Worm (Caenorhabditis elegans): ENCODE results near the gene C14E2.3.

C14E2.3 gene

ce11 chrX:1811436-1811835 lies at the start of gene C14E2.3:
Gene C14E2.3, minus strand, starts transcription at chrX:1811536.
- no peak for TF ChIP-seq T22C8.4 (GFP tag; IDR thresholded peaks at IDR 0.05)
- TF ChIP-seq cog-1 (tag; optimal IDR thresholded peaks at IDR 0.05), result no peak
- no peak for TF ChIP-seq ztf-29 (GFP tag; IDR thresholded peaks at IDR 0.05)
- TF ChIP-seq med-1 (GFP tag; optimal IDR thresholded peaks at IDR 0.05; ENCODE audit: insufficient read depth), result no peak

- TF ChIP-seq ztf-29 (GFP tag; IDR thresholded peaks at IDR 0.05), result no peak
- TF ChIP-seq tab-1 (GFP tag; IDR thresholded peaks at IDR 0.05), result no peak
- no peak for TF ChIP-seq T22C8.4 (GFP tag; IDR thresholded peaks at IDR 0.05)
- TF ChIP-seq cog-1 (tag; optimal IDR thresholded peaks at IDR 0.05), result no peak
- TF ChIP-seq ztf-23 (GFP tag; IDR thresholded peaks at IDR 0.05), result no peak
- TF ChIP-seq med-1 (GFP tag; optimal IDR thresholded peaks at IDR 0.05; ENCODE audit: insufficient read depth), result no peak
- TF ChIP-seq ref-1 (GFP tag; conservative IDR thresholded peaks at IDR 0.05), result no peak
Observed at ce11 chrX:1860422-1860821, 49.1 kb upstream of the C14E2.3 start, which contains the start of gene T26C11.8. Gene T26C11.8, plus strand, starts transcription at chrX:1860722.

ce11 chrX:1858616-1859015 lies 47.3 kb upstream of the C14E2.3 start:
- TF ChIP-seq cog-1 (tag; optimal IDR thresholded peaks at IDR 0.05) (peak; percentile 61), med-1 (GFP tag; optimal IDR thresholded peaks at IDR 0.05; ENCODE audit: insufficient read depth) (peak; percentile 69), ztf-23 (GFP tag; IDR thresholded peaks at IDR 0.05) (peak; percentile 90), klf-2 (GFP tag; conservative IDR thresholded peaks at IDR 0.05) (peak; percentile 79; the same call in 1 of the 2 replicates), T22C8.4 (GFP tag; IDR thresholded peaks at IDR 0.05) (peak; percentile 76), ref-1 (GFP tag; conservative IDR thresholded peaks at IDR 0.05) (peak; percentile 78), tab-1 (GFP tag; IDR thresholded peaks at IDR 0.05) (peak; percentile 92), ztf-29 (GFP tag; IDR thresholded peaks at IDR 0.05) (peak; percentile 88), flt-1 (GFP tag; IDR thresholded peaks at IDR 0.05) (peak; percentile 94)

DNA sequence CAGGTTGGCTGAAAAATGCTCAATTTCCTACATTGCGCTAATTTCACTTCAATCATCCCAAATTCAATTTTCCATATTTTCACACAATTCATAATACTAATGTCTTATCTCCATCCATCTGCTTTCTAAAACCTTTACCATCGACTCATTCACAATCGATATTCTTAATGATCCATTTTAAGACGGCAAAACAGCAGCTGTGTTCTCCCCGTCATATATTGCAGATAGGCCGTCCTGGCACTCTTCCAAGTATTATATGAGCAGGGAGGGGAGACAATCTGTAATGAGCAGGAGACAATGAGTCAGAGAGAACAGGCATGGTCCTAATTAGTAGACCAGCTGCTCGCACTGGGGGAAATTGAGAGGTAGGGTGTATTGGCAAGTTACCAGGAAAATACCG lies 46.4 kb upstream of the C14E2.3 start:
- TF ChIP-seq ztf-23 (GFP tag; IDR thresholded peaks at IDR 0.05) (no peak), ztf-29 (GFP tag; IDR thresholded peaks at IDR 0.05) (no peak), cog-1 (tag; optimal IDR thresholded peaks at IDR 0.05) (no peak), klf-2 (GFP tag; conservative IDR thresholded peaks at IDR 0.05) (no peak), ref-1 (GFP tag; conservative IDR thresholded peaks at IDR 0.05) (no peak), flt-1 (GFP tag; IDR thresholded peaks at IDR 0.05) (no peak), tab-1 (GFP tag; IDR thresholded peaks at IDR 0.05) (no peak), med-1 (GFP tag; optimal IDR thresholded peaks at IDR 0.05; ENCODE audit: insufficient read depth) (no peak), T22C8.4 (GFP tag; IDR thresholded peaks at IDR 0.05) (no peak)

- TF ChIP-seq flt-1 (GFP tag; IDR thresholded peaks at IDR 0.05) (peak; percentile 65; the same call in 1 of the 2 replicates), ztf-29 (GFP tag; IDR thresholded peaks at IDR 0.05) (no peak), ref-1 (GFP tag; conservative IDR thresholded peaks at IDR 0.05) (no peak), ztf-23 (GFP tag; IDR thresholded peaks at IDR 0.05) (peak; percentile 36; the same call in 1 of the 2 replicates), cog-1 (tag; optimal IDR thresholded peaks at IDR 0.05) (peak; percentile 40), klf-2 (GFP tag; conservative IDR thresholded peaks at IDR 0.05) (no peak), med-1 (GFP tag; optimal IDR thresholded peaks at IDR 0.05; ENCODE audit: insufficient read depth) (no peak), tab-1 (GFP tag; IDR thresholded peaks at IDR 0.05) (0 out of 2 replicates have a peak, but pooled peaks have one; percentile 56), T22C8.4 (GFP tag; IDR thresholded peaks at IDR 0.05) (no peak)
Observed at ce11 chrX:1856160-1856559, 44.8 kb upstream of the C14E2.3 start, which contains the start of gene ceh-39. Gene ceh-39, minus strand, starts transcription at chrX:1856172.

ce11 chrX:1853596-1853995 lies 42.3 kb upstream of the C14E2.3 start, which contains the start of gene T26C11.9:
Gene T26C11.9, minus strand, starts transcription at chrX:1853849.
- no peak for TF ChIP-seq klf-2 (GFP tag; conservative IDR thresholded peaks at IDR 0.05)
- TF ChIP-seq tab-1 (GFP tag; IDR thresholded peaks at IDR 0.05), result no peak
- no peak for TF ChIP-seq ztf-23 (GFP tag; IDR thresholded peaks at IDR 0.05)
- TF ChIP-seq ref-1 (GFP tag; conservative IDR thresholded peaks at IDR 0.05), result no peak
- TF ChIP-seq cog-1 (tag; optimal IDR thresholded peaks at IDR 0.05), result no peak
- TF ChIP-seq med-1 (GFP tag; optimal IDR thresholded peaks at IDR 0.05; ENCODE audit: insufficient read depth), result no peak
- TF ChIP-seq T22C8.4 (GFP tag; IDR thresholded peaks at IDR 0.05), result peak; percentile 39; the same call in 1 of the 2 replicates
- no peak for TF ChIP-seq ztf-29 (GFP tag; IDR thresholded peaks at IDR 0.05)

DNA sequence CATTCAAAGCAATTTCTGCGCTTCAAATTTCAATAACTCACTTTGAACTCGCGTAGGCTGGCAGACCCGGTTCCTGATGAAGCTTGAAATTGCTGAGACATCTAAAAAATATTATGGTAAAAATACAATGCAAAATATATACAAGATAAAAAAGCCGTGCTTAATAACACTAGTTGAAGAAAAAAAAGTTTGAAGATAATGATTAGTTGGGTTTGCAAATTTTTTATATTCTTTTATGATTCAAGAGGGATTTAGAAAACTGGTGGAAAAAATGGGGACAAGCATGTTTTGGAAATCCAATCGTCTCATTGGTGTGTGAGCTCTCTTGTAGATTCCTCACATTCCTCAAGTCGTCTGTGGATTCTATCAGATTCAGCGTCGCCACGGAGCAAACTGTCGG lies 41.3 kb upstream of the C14E2.3 start, which contains the start of gene ceh-21:
TSS of gene ceh-21 (minus strand) at position 101 of the 400 bp plus-strand sequence.
- TF ChIP-seq cog-1 (tag; optimal IDR thresholded peaks at IDR 0.05), result no peak
- TF ChIP-seq ref-1 (GFP tag; conservative IDR thresholded peaks at IDR 0.05), result no peak
- no peak for TF ChIP-seq klf-2 (GFP tag; conservative IDR thresholded peaks at IDR 0.05)
- TF ChIP-seq ztf-23 (GFP tag; IDR thresholded peaks at IDR 0.05), result no peak
- TF ChIP-seq T22C8.4 (GFP tag; IDR thresholded peaks at IDR 0.05), result no peak
- TF ChIP-seq flt-1 (GFP tag; IDR thresholded peaks at IDR 0.05), result no peak
- TF ChIP-seq ztf-29 (GFP tag; IDR thresholded peaks at IDR 0.05), result no peak
- TF ChIP-seq tab-1 (GFP tag; IDR thresholded peaks at IDR 0.05), result no peak
- no peak for TF ChIP-seq med-1 (GFP tag; optimal IDR thresholded peaks at IDR 0.05; ENCODE audit: insufficient read depth)

DNA sequence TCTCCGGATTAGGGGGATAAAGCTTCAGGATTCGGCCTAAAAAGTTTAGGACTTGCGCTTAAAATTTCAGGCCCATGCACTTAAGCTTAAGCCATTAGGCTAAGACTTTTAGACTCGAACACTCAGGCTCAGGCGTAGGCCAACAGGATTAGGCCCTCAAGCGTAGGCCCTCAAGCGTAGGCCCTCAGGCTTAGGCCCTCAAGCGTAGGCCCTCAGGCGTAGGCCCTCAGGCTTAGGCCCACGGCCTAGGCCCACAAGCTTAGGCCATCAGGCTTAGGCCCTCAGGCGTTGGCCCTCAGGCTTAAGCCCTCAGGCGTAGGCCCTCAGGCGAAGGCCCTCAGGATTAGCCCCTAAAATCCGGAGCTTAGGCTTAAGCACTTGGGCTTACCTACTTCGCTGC lies 39.2 kb upstream of the C14E2.3 start:
- no peak for TF ChIP-seq med-1 (GFP tag; optimal IDR thresholded peaks at IDR 0.05; ENCODE audit: insufficient read depth)
- no peak for TF ChIP-seq ref-1 (GFP tag; conservative IDR thresholded peaks at IDR 0.05)
- no peak for TF ChIP-seq klf-2 (GFP tag; conservative IDR thresholded peaks at IDR 0.05)
- TF ChIP-seq T22C8.4 (GFP tag; IDR thresholded peaks at IDR 0.05), result no peak
- no peak for TF ChIP-seq ztf-29 (GFP tag; IDR thresholded peaks at IDR 0.05)
- no peak for TF ChIP-seq tab-1 (GFP tag; IDR thresholded peaks at IDR 0.05)
- no peak for TF ChIP-seq cog-1 (tag; optimal IDR thresholded peaks at IDR 0.05)
- TF ChIP-seq flt-1 (GFP tag; IDR thresholded peaks at IDR 0.05), result no peak

ce11 chrX:1848575-1848974 lies 37.2 kb upstream of the C14E2.3 start, which contains the start of gene ceh-41:
Gene ceh-41, minus strand, starts transcription at chrX:1848675.
- TF ChIP-seq med-1 (GFP tag; optimal IDR thresholded peaks at IDR 0.05; ENCODE audit: insufficient read depth) (no peak), flt-1 (GFP tag; IDR thresholded peaks at IDR 0.05) (no peak), klf-2 (GFP tag; conservative IDR thresholded peaks at IDR 0.05) (no peak), tab-1 (GFP tag; IDR thresholded peaks at IDR 0.05) (no peak), cog-1 (tag; optimal IDR thresholded peaks at IDR 0.05) (no peak), T22C8.4 (GFP tag; IDR thresholded peaks at IDR 0.05) (no peak), ztf-23 (GFP tag; IDR thresholded peaks at IDR 0.05) (no peak), ztf-29 (GFP tag; IDR thresholded peaks at IDR 0.05) (no peak), ref-1 (GFP tag; conservative IDR thresholded peaks at IDR 0.05) (no peak)
